Worm (Caenorhabditis elegans): Measurements from ENCODE around the gene B0281.6.

DNA sequence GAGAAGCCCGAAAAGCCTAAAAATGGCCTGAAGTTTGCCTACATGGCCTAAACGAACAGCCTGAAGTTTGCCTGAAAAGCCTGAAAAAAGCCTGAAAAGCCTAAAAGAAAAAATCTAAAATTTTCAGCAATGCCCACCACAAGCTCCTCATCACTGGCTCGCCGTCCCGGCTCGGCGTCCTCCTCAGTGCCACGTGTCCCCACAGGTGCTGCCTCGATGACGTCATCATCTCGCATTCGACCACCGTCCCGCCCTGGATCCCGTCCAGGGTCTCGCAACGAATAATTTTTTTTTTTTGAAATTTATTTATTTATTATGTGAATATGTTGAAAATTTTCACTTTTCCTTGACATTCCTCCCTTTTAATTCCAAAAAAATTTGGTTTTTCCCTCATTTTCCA lies 48.6 kb downstream of the B0281.6 start:
- TF ChIP-seq nhr-27 (tag; optimal IDR thresholded peaks at IDR 0.05) (no peak), bed-1 (GFP tag; IDR thresholded peaks at IDR 0.05) (no peak), ama-1 (optimal IDR thresholded peaks at IDR 0.05) (no peak), ama-1 (GFP tag; optimal IDR thresholded peaks at IDR 0.05) (no peak), ztf-6 (GFP tag; IDR thresholded peaks at IDR 0.05) (no peak)
